1 fruit fly cellular context compared by ENCODE assay signal in genomic region chr2L:13367378-13367777, dm6.
TF ChIP-seq lines count a peak whose summit lies in the region.

Tap42 (plus strand) TSS chr2L:13367617.

TF ChIP-seq in whole organism, embryonic, 481 proteins besides CTCF, POLR2A, EP300 and RAD21 (continued from another document and continues in another):
- TF ChIP-seq CHES-1-like (GFP tag; optimal IDR thresholded peaks at IDR 0.05; lab: Kevin White, UChicago) (no peak), Mrtf (GFP tag; IDR thresholded peaks at IDR 0.05; lab: Robert Waterston, UW) (no peak), CG34376 (GFP tag; optimal IDR thresholded peaks at IDR 0.05; lab: Kevin White, UChicago) (peak; percentile 35), corto (GFP tag; optimal IDR thresholded peaks at IDR 0.05; lab: Kevin White, UChicago) (no peak), CG17612 (GFP tag; IDR thresholded peaks at IDR 0.05; lab: Robert Waterston, UW) (no peak), psq (GFP tag; optimal IDR thresholded peaks at IDR 0.05; lab: Kevin White, UChicago) (no peak), Stat92E (GFP tag; optimal IDR thresholded peaks at IDR 0.05; lab: Kevin White, UChicago) (no peak), zf30C (GFP tag; optimal IDR thresholded peaks at IDR 0.05; lab: Kevin White, UChicago) (no peak), phol (tag; optimal IDR thresholded peaks at IDR 0.05; lab: Kevin White, UChicago) (peak; percentile 72), run (tag; optimal IDR thresholded peaks at IDR 0.05; lab: Kevin White, UChicago) (no peak), CG14050 (GFP tag; IDR thresholded peaks at IDR 0.05; lab: Robert Waterston, UW) (no peak), Awh (GFP tag; IDR thresholded peaks at IDR 0.05; lab: Robert Waterston, UW) (no peak), CG15073 (GFP tag; optimal IDR thresholded peaks at IDR 0.05; lab: Kevin White, UChicago) (no peak), Meics (GFP tag; optimal IDR thresholded peaks at IDR 0.05; lab: Kevin White, UChicago) (peak; percentile 20), pum (GFP tag; optimal IDR thresholded peaks at IDR 0.05; lab: Kevin White, UChicago) (no peak), Ptx1 (GFP tag; IDR thresholded peaks at IDR 0.05; lab: Robert Waterston, UW) (no peak), ci (GFP tag; IDR thresholded peaks at IDR 0.05; lab: Robert Waterston, UW) (no peak), Ada2b (GFP tag; IDR thresholded peaks at IDR 0.05; lab: Robert Waterston, UW) (no peak), CG8478 (optimal IDR thresholded peaks at IDR 0.05; lab: Kevin White, UChicago) (no peak), sd (tag; optimal IDR thresholded peaks at IDR 0.05; lab: Kevin White, UChicago) (no peak), CG1529 (GFP tag; optimal IDR thresholded peaks at IDR 0.05; lab: Kevin White, UChicago) (no peak), abd-A (tag; optimal IDR thresholded peaks at IDR 0.05; lab: Kevin White, UChicago) (no peak), row (GFP tag; IDR thresholded peaks at IDR 0.05; lab: Robert Waterston, UW) (peak; percentile 71), tgo (GFP tag; IDR thresholded peaks at IDR 0.05; lab: Robert Waterston, UW) (no peak), Fer3 (tag; optimal IDR thresholded peaks at IDR 0.05; lab: Kevin White, UChicago) (no peak), bowl (GFP tag; IDR thresholded peaks at IDR 0.05; lab: Robert Waterston, UW) (no peak), sens-2 (GFP tag; IDR thresholded peaks at IDR 0.05; lab: Robert Waterston, UW) (no peak), aop (GFP tag; IDR thresholded peaks at IDR 0.05; lab: Robert Waterston, UW) (no peak), YL-1 (GFP tag; optimal IDR thresholded peaks at IDR 0.05; lab: Kevin White, UChicago) (no peak), CG9609 (GFP tag; optimal IDR thresholded peaks at IDR 0.05; lab: Kevin White, UChicago) (no peak), Blimp-1 (GFP tag; optimal IDR thresholded peaks at IDR 0.05; lab: Kevin White, UChicago) (no peak), Hey (tag; optimal IDR thresholded peaks at IDR 0.05; lab: Kevin White, UChicago) (no peak), repo (GFP tag; optimal IDR thresholded peaks at IDR 0.05; lab: Kevin White, UChicago) (no peak), CG4360 (GFP tag; IDR thresholded peaks at IDR 0.05; lab: Robert Waterston, UW) (no peak), E2f2 (GFP tag; IDR thresholded peaks at IDR 0.05; lab: Robert Waterston, UW) (peak; percentile 28), crp (GFP tag; optimal IDR thresholded peaks at IDR 0.05; lab: Kevin White, UChicago) (peak; percentile 27 to 90), pnt (GFP tag; optimal IDR thresholded peaks at IDR 0.05; lab: Kevin White, UChicago) (no peak), CG12659 (GFP tag; optimal IDR thresholded peaks at IDR 0.05; lab: Kevin White, UChicago) (peak; percentile 53), gem (tag; optimal IDR thresholded peaks at IDR 0.05; lab: Kevin White, UChicago) (peak; percentile 51), Hr3 (GFP tag; optimal IDR thresholded peaks at IDR 0.05; lab: Kevin White, UChicago) (no peak), NC2α (GFP tag; optimal IDR thresholded peaks at IDR 0.05; lab: Kevin White, UChicago) (no peak), chif (GFP tag; optimal IDR thresholded peaks at IDR 0.05; lab: Kevin White, UChicago) (no peak), Atf-2 (GFP tag; optimal IDR thresholded peaks at IDR 0.05; lab: Kevin White, UChicago) (no peak), NfI (GFP tag; optimal IDR thresholded peaks at IDR 0.05; lab: Kevin White, UChicago) (no peak), hb (GFP tag; IDR thresholded peaks at IDR 0.05; lab: Robert Waterston, UW; ENCODE audit: partially characterized antibody) (no peak), Tbp (GFP tag; optimal IDR thresholded peaks at IDR 0.05; lab: Kevin White, UChicago) (no peak), Fer1 (GFP tag; optimal IDR thresholded peaks at IDR 0.05; lab: Kevin White, UChicago) (peak; percentile 52), CG17802 (tag; optimal IDR thresholded peaks at IDR 0.05; lab: Kevin White, UChicago) (no peak), fru (optimal IDR thresholded peaks at IDR 0.05; lab: Kevin White, UChicago) (no peak), CG31388 (GFP tag; optimal IDR thresholded peaks at IDR 0.05; lab: Kevin White, UChicago) (no peak), Taf1 (GFP tag; IDR thresholded peaks at IDR 0.05; lab: Robert Waterston, UW) (no peak), klu (GFP tag; IDR thresholded peaks at IDR 0.05; lab: Robert Waterston, UW) (no peak), Deaf1 (tag; optimal IDR thresholded peaks at IDR 0.05; lab: Kevin White, UChicago) (no peak), Bgb (GFP tag; IDR thresholded peaks at IDR 0.05; lab: Robert Waterston, UW; ENCODE audit: partially characterized antibody) (no peak), CG11398 (GFP tag; optimal IDR thresholded peaks at IDR 0.05; lab: Kevin White, UChicago) (no peak), CG32772 (GFP tag; IDR thresholded peaks at IDR 0.05; lab: Robert Waterston, UW) (no peak), CG8388 (GFP tag; optimal IDR thresholded peaks at IDR 0.05; lab: Kevin White, UChicago) (no peak), CG16815 (GFP tag; optimal IDR thresholded peaks at IDR 0.05; lab: Kevin White, UChicago) (no peak), CG10147 (GFP tag; optimal IDR thresholded peaks at IDR 0.05; lab: Kevin White, UChicago) (peak; percentile 0), D (optimal IDR thresholded peaks at IDR 0.05; lab: Kevin White, UChicago) (no peak), D (GFP tag; optimal IDR thresholded peaks at IDR 0.05; lab: Kevin White, UChicago) (no peak), Hr51 (GFP tag; optimal IDR thresholded peaks at IDR 0.05; lab: Kevin White, UChicago) (peak in 1 of 2 experiments; percentile 17), CG8089 (GFP tag; optimal IDR thresholded peaks at IDR 0.05; lab: Kevin White, UChicago) (no peak), NC2β (GFP tag; optimal IDR thresholded peaks at IDR 0.05; lab: Kevin White, UChicago) (no peak), ro (GFP tag; IDR thresholded peaks at IDR 0.05; lab: Robert Waterston, UW) (no peak), dan (GFP tag; IDR thresholded peaks at IDR 0.05; lab: Robert Waterston, UW) (no peak), br (optimal IDR thresholded peaks at IDR 0.05; lab: Kevin White, UChicago) (no peak), Dp (GFP tag; optimal IDR thresholded peaks at IDR 0.05; lab: Kevin White, UChicago) (no peak), dimm (GFP tag; IDR thresholded peaks at IDR 0.05; lab: Robert Waterston, UW) (no peak), lov (optimal IDR thresholded peaks at IDR 0.05; lab: Kevin White, UChicago) (no peak), lov (GFP tag; IDR thresholded peaks at IDR 0.05; lab: Robert Waterston, UW) (no peak), zfh1 (GFP tag; IDR thresholded peaks at IDR 0.05; lab: Robert Waterston, UW) (no peak), CG11560 (tag; IDR thresholded peaks at IDR 0.05; lab: Robert Waterston, UW) (no peak), CG13894 (tag; optimal IDR thresholded peaks at IDR 0.05; lab: Kevin White, UChicago) (peak; percentile 31), esg (GFP tag; conservative IDR thresholded peaks at IDR 0.05; lab: Robert Waterston, UW) (no peak), CG7556 (GFP tag; optimal IDR thresholded peaks at IDR 0.05; lab: Kevin White, UChicago) (peak; percentile 7), tx (GFP tag; optimal IDR thresholded peaks at IDR 0.05; lab: Kevin White, UChicago) (no peak), CG6654 (GFP tag; optimal IDR thresholded peaks at IDR 0.05; lab: Kevin White, UChicago) (no peak), hth (optimal IDR thresholded peaks at IDR 0.05; lab: Kevin White, UChicago) (no peak), CG8290 (GFP tag; optimal IDR thresholded peaks at IDR 0.05; lab: Kevin White, UChicago) (no peak), CG8290 (tag; optimal IDR thresholded peaks at IDR 0.05; lab: Kevin White, UChicago) (no peak), gt (GFP tag; IDR thresholded peaks at IDR 0.05; lab: Robert Waterston, UW) (no peak), Pdp1 (GFP tag; optimal IDR thresholded peaks at IDR 0.05; lab: Kevin White, UChicago) (no peak), Dip2 (GFP tag; IDR thresholded peaks at IDR 0.05; lab: Robert Waterston, UW) (no peak), CG11504 (tag; optimal IDR thresholded peaks at IDR 0.05; lab: Kevin White, UChicago) (peak; percentile 43), lab (GFP tag; optimal IDR thresholded peaks at IDR 0.05; lab: Kevin White, UChicago) (no peak), CG9932 (GFP tag; IDR thresholded peaks at IDR 0.05; lab: Robert Waterston, UW) (peak; percentile 53), ap (GFP tag; IDR thresholded peaks at IDR 0.05; lab: Robert Waterston, UW) (no peak), Xbp1 (GFP tag; optimal IDR thresholded peaks at IDR 0.05; lab: Kevin White, UChicago) (peak; percentile 28), Hr39 (optimal IDR thresholded peaks at IDR 0.05; lab: Kevin White, UChicago) (no peak), vnd (GFP tag; IDR thresholded peaks at IDR 0.05; lab: Robert Waterston, UW; ENCODE audit: partially characterized antibody) (no peak), CG42726 (GFP tag; IDR thresholded peaks at IDR 0.05; lab: Robert Waterston, UW; ENCODE audit: partially characterized antibody) (no peak), slp2 (GFP tag; optimal IDR thresholded peaks at IDR 0.05; lab: Kevin White, UChicago) (no peak), Drgx (GFP tag; IDR thresholded peaks at IDR 0.05; lab: Robert Waterston, UW) (no peak), CG13296 (GFP tag; optimal IDR thresholded peaks at IDR 0.05; lab: Kevin White, UChicago) (peak; percentile 33), CG11696 (GFP tag; IDR thresholded peaks at IDR 0.05; lab: Robert Waterston, UW) (no peak), ttk (GFP tag; IDR thresholded peaks at IDR 0.05; lab: Robert Waterston, UW) (no peak), Nf-YB (GFP tag; optimal IDR thresholded peaks at IDR 0.05; lab: Kevin White, UChicago) (no peak), CG18476 (GFP tag; optimal IDR thresholded peaks at IDR 0.05; lab: Kevin White, UChicago) (no peak), CG13624 (GFP tag; optimal IDR thresholded peaks at IDR 0.05; lab: Kevin White, UChicago) (no peak), odd (GFP tag; optimal IDR thresholded peaks at IDR 0.05; lab: Kevin White, UChicago) (no peak), CG15696 (tag; optimal IDR thresholded peaks at IDR 0.05; lab: Kevin White, UChicago) (peak; percentile 11), CG5245 (GFP tag; optimal IDR thresholded peaks at IDR 0.05; lab: Kevin White, UChicago) (no peak), unpg (GFP tag; optimal IDR thresholded peaks at IDR 0.05; lab: Kevin White, UChicago) (no peak), gro (GFP tag; optimal IDR thresholded peaks at IDR 0.05; lab: Kevin White, UChicago) (no peak), CG6689 (GFP tag; IDR thresholded peaks at IDR 0.05; lab: Robert Waterston, UW) (no peak), Rfx (GFP tag; IDR thresholded peaks at IDR 0.05; lab: Robert Waterston, UW) (peak; percentile 61), B-H2 (GFP tag; optimal IDR thresholded peaks at IDR 0.05; lab: Kevin White, UChicago) (peak; percentile 26), pros (GFP tag; optimal IDR thresholded peaks at IDR 0.05; lab: Kevin White, UChicago) (no peak), CG9437 (GFP tag; optimal IDR thresholded peaks at IDR 0.05; lab: Kevin White, UChicago) (no peak), CG12769 (tag; optimal IDR thresholded peaks at IDR 0.05; lab: Kevin White, UChicago) (no peak), CG15514 (GFP tag; optimal IDR thresholded peaks at IDR 0.05; lab: Kevin White, UChicago) (peak; percentile 54), chn (GFP tag; optimal IDR thresholded peaks at IDR 0.05; lab: Kevin White, UChicago) (no peak), HLH54F (GFP tag; optimal IDR thresholded peaks at IDR 0.05; lab: Kevin White, UChicago) (no peak), zen (tag; optimal IDR thresholded peaks at IDR 0.05; lab: Kevin White, UChicago) (no peak), fd102C (GFP tag; optimal IDR thresholded peaks at IDR 0.05; lab: Kevin White, UChicago) (no peak), CG2875 (GFP tag; optimal IDR thresholded peaks at IDR 0.05; lab: Kevin White, UChicago) (no peak), Scr (GFP tag; IDR thresholded peaks at IDR 0.05; lab: Robert Waterston, UW; ENCODE audit: partially characterized antibody) (no peak), Antp (GFP tag; optimal IDR thresholded peaks at IDR 0.05; lab: Kevin White, UChicago) (no peak), CG17568 (GFP tag; optimal IDR thresholded peaks at IDR 0.05; lab: Kevin White, UChicago) (no peak), CG7786 (GFP tag; optimal IDR thresholded peaks at IDR 0.05; lab: Kevin White, UChicago) (no peak), vfl (GFP tag; optimal IDR thresholded peaks at IDR 0.05; lab: Kevin White, UChicago) (no peak), sna (GFP tag; IDR thresholded peaks at IDR 0.05; lab: Robert Waterston, UW; ENCODE audit: partially characterized antibody) (no peak), ewg (GFP tag; optimal IDR thresholded peaks at IDR 0.05; lab: Kevin White, UChicago) (no peak), CG12299 (tag; optimal IDR thresholded peaks at IDR 0.05; lab: Kevin White, UChicago) (no peak), so (GFP tag; IDR thresholded peaks at IDR 0.05; lab: Robert Waterston, UW) (no peak), CG1603 (tag; optimal IDR thresholded peaks at IDR 0.05; lab: Kevin White, UChicago) (no peak), BtbVII (GFP tag; optimal IDR thresholded peaks at IDR 0.05; lab: Kevin White, UChicago) (no peak), CG10543 (GFP tag; optimal IDR thresholded peaks at IDR 0.05; lab: Kevin White, UChicago) (peak; percentile 33), CG13775 (GFP tag; optimal IDR thresholded peaks at IDR 0.05; lab: Kevin White, UChicago) (no peak), CG9215 (GFP tag; IDR thresholded peaks at IDR 0.05; lab: Robert Waterston, UW) (no peak), bcd (GFP tag; optimal IDR thresholded peaks at IDR 0.05; lab: Kevin White, UChicago) (no peak), CG6854 (GFP tag; optimal IDR thresholded peaks at IDR 0.05; lab: Kevin White, UChicago) (no peak), CG7357 (GFP tag; IDR thresholded peaks at IDR 0.05; lab: Robert Waterston, UW) (no peak), schlank (tag; optimal IDR thresholded peaks at IDR 0.05; lab: Kevin White, UChicago) (no peak), Myb (GFP tag; optimal IDR thresholded peaks at IDR 0.05; lab: Kevin White, UChicago) (no peak), mirr (GFP tag; optimal IDR thresholded peaks at IDR 0.05; lab: Kevin White, UChicago) (no peak), CG18011 (GFP tag; optimal IDR thresholded peaks at IDR 0.05; lab: Kevin White, UChicago) (no peak), grn (GFP tag; optimal IDR thresholded peaks at IDR 0.05; lab: Kevin White, UChicago) (no peak), hkb (optimal IDR thresholded peaks at IDR 0.05; lab: Kevin White, UChicago) (no peak), hkb (GFP tag; IDR thresholded peaks at IDR 0.05; lab: Robert Waterston, UW) (peak; percentile 30; the same call in 1 of the 2 replicates), oc (tag; optimal IDR thresholded peaks at IDR 0.05; lab: Kevin White, UChicago) (no peak)
